Fruit fly (Drosophila melanogaster) whole organism, wandering third instar larva: ENCODE results near the gene BNIP3.

Experiments
- Abd-B ChIP-seq: fragments of >200 bp; optimal IDR thresholded peaks from 2 replicates; lab custom pipeline; 2017; ENCODE audit warnings: missing biosample characterization, missing genetic modification characterization
- CG32264 ChIP-seq: fragments of 200-800 bp; sonication (Bioruptor generic); optimal IDR thresholded peaks from 2 replicates; lab custom pipeline; 2016; ENCODE audit warnings: missing biosample characterization, missing genetic modification characterization
- CG9705 ChIP-seq: fragments of 200-800 bp; sonication (Bioruptor generic); optimal IDR thresholded peaks from 2 replicates; lab custom pipeline; 2018; ENCODE audit warnings: missing biosample characterization, mild to moderate bottlenecking, missing genetic modification characterization
- CrebA ChIP-seq: fragments of 200-800 bp; sonication (Bioruptor generic); optimal IDR thresholded peaks from 2 replicates; lab custom pipeline; 2016; ENCODE audit warnings: missing biosample characterization, mild to moderate bottlenecking, missing genetic modification characterization, borderline replicate concordance
- Dfd ChIP-seq: fragments of >200 bp; optimal IDR thresholded peaks from 2 replicates; lab custom pipeline; 2017; ENCODE audit warnings: missing biosample characterization, missing genetic modification characterization
- Dif ChIP-seq: fragments of 200-275, 200-300 bp; sonication (Bioruptor generic); optimal IDR thresholded peaks from 2 replicates; lab custom pipeline; 2018; ENCODE audit warnings: missing biosample characterization, missing genetic modification characterization; ENCODE audit not compliant: partially characterized antibody
- GATAd ChIP-seq: sonication (Bioruptor generic); optimal IDR thresholded peaks from 2 replicates; lab custom pipeline; 2016; ENCODE audit warnings: missing biosample characterization, missing genetic modification characterization
- HLH106 ChIP-seq: fragments of 200-800 bp; optimal IDR thresholded peaks from 3 replicates; lab custom pipeline; 2019; ENCODE audit warnings: missing biosample characterization, mild to moderate bottlenecking, missing genetic modification characterization, moderate library complexity
- Hnf4 ChIP-seq: fragments of 200-800 bp; sonication (Bioruptor generic); optimal IDR thresholded peaks from 2 replicates; lab custom pipeline; 2016; ENCODE audit warnings: missing biosample characterization, mild to moderate bottlenecking, missing genetic modification characterization
- Hr78 ChIP-seq: fragments of >200 bp; optimal IDR thresholded peaks from 2 replicates; lab custom pipeline; 2017; ENCODE audit warnings: missing biosample characterization, missing genetic modification characterization
- Hr83 ChIP-seq: fragments of 200-300 bp; sonication (Bioruptor generic); optimal IDR thresholded peaks from 2 replicates; lab custom pipeline; 2016; ENCODE audit warnings: missing biosample characterization, mild to moderate bottlenecking, missing genetic modification characterization, moderate library complexity; ENCODE audit not compliant: poor library complexity, severe bottlenecking
- Jra ChIP-seq: sonication (Bioruptor generic); optimal IDR thresholded peaks from 2 replicates; lab custom pipeline; 2016; ENCODE audit warnings: missing biosample characterization, missing genetic modification characterization
- Mio ChIP-seq: sonication (Bioruptor generic); optimal IDR thresholded peaks from 2 replicates; lab custom pipeline; 2016; ENCODE audit warnings: missing biosample characterization, missing genetic modification characterization
- Myc ChIP-seq: fragments of >200 bp; optimal IDR thresholded peaks from 2 replicates; lab custom pipeline; 2017
- N ChIP-seq: fragments of >200 bp; optimal IDR thresholded peaks from 2 replicates; lab custom pipeline; 2018; ENCODE audit warnings: missing biosample characterization, missing external identifiers, missing genetic modification characterization
- OdsH ChIP-seq: fragments of 200-800 bp; sonication (Bioruptor generic); optimal IDR thresholded peaks from 2 replicates; lab custom pipeline; 2016; ENCODE audit warnings: missing biosample characterization, mild to moderate bottlenecking, missing genetic modification characterization
- Rel ChIP-seq, 2 experiments: fragments of 200-800 bp; sonication (Bioruptor generic) in 1 of 2; optimal IDR thresholded peaks; 2 replicates in 1 of 2; 3 replicates in 1 of 2; lab custom pipeline; 2016 to 2019; ENCODE audit warnings: mild to moderate bottlenecking in 2 of 2, missing biosample characterization in 2 of 2, missing genetic modification characterization in 2 of 2, moderate library complexity in 1 of 2
- Sp1 ChIP-seq: fragments of 200-800 bp; sonication (Bioruptor generic); optimal IDR thresholded peaks from 3 replicates; lab custom pipeline; 2019; ENCODE audit warnings: missing biosample characterization, mild to moderate bottlenecking, missing genetic modification characterization, moderate library complexity
- Vsx2 ChIP-seq: fragments of 200-300, 225-300 bp; sonication (Bioruptor generic); optimal IDR thresholded peaks from 2 replicates; lab custom pipeline; 2018; ENCODE audit warnings: missing biosample characterization, missing genetic modification characterization; ENCODE audit not compliant: partially characterized antibody
- br ChIP-seq: fragments of 200-800 bp; sonication (Bioruptor generic); optimal IDR thresholded peaks from 2 replicates; lab custom pipeline; 2016; ENCODE audit warnings: missing biosample characterization, missing genetic modification characterization
- brk ChIP-seq: fragments of 200-800 bp; sonication (Bioruptor generic); optimal IDR thresholded peaks from 2 replicates; lab custom pipeline; 2016; ENCODE audit warnings: missing biosample characterization, mild to moderate bottlenecking, missing genetic modification characterization
- dl ChIP-seq, 2 experiments: fragments of 175-275, 200-275 bp in 1 of 2; fragments of 200-275 bp in 1 of 2; sonication (Bioruptor generic); optimal IDR thresholded peaks; lab custom pipeline; 2018; ENCODE audit warnings: mild to moderate bottlenecking in 2 of 2, missing biosample characterization in 2 of 2, missing genetic modification characterization in 2 of 2, moderate library complexity in 2 of 2; ENCODE audit not compliant: partially characterized antibody in 2 of 2, insufficient read depth in 1 of 2
- dmrt93B ChIP-seq: fragments of 200-800 bp; sonication (Bioruptor generic); optimal IDR thresholded peaks from 2 replicates; lab custom pipeline; 2018; ENCODE audit warnings: missing biosample characterization, mild to moderate bottlenecking, missing genetic modification characterization
- dsf ChIP-seq: sonication (Bioruptor generic); optimal IDR thresholded peaks from 2 replicates; lab custom pipeline; 2016; ENCODE audit warnings: missing biosample characterization, missing genetic modification characterization, borderline replicate concordance
- ey ChIP-seq: fragments of 200-800 bp; sonication (Bioruptor generic); optimal IDR thresholded peaks from 2 replicates; lab custom pipeline; 2016; ENCODE audit warnings: missing biosample characterization, missing genetic modification characterization
- foxo ChIP-seq, 2 experiments: fragments of 200-800 bp; sonication (Bioruptor generic); optimal IDR thresholded peaks; 2 replicates in 1 of 2; 3 replicates in 1 of 2; lab custom pipeline; 2016 to 2017; ENCODE audit warnings: missing biosample characterization in 2 of 2, missing genetic modification characterization in 2 of 2
- fru ChIP-seq: fragments of 200-800 bp; sonication (Bioruptor generic); optimal IDR thresholded peaks from 3 replicates; lab custom pipeline; 2016; ENCODE audit warnings: missing biosample characterization, mild to moderate bottlenecking, missing genetic modification characterization
- h ChIP-seq: fragments of 200-800 bp; sonication (Bioruptor generic); optimal IDR thresholded peaks from 3 replicates; lab custom pipeline; 2016; ENCODE audit warnings: missing biosample characterization, mild to moderate bottlenecking, missing genetic modification characterization
- jim ChIP-seq: fragments of 175-275, 200-325 bp; sonication (Bioruptor generic); optimal IDR thresholded peaks from 2 replicates; lab custom pipeline; 2016; ENCODE audit warnings: missing biosample characterization, mild to moderate bottlenecking, missing genetic modification characterization
- lola ChIP-seq: fragments of >200 bp; optimal IDR thresholded peaks from 2 replicates; lab custom pipeline; 2017; ENCODE audit warnings: missing biosample characterization, missing genetic modification characterization
- pan ChIP-seq: fragments of >200 bp; optimal IDR thresholded peaks from 2 replicates; lab custom pipeline; 2017
- psq ChIP-seq: fragments of 200-800 bp; sonication (Bioruptor generic); optimal IDR thresholded peaks from 3 replicates; lab custom pipeline; 2017; ENCODE audit warnings: missing biosample characterization, mild to moderate bottlenecking, missing genetic modification characterization, moderate library complexity
- rgr ChIP-seq: fragments of 200-800 bp; sonication (Bioruptor generic); optimal IDR thresholded peaks from 3 replicates; lab custom pipeline; 2016; ENCODE audit warnings: missing biosample characterization, mild to moderate bottlenecking, missing genetic modification characterization
- sage ChIP-seq: fragments of 200-800 bp; sonication (Bioruptor generic); optimal IDR thresholded peaks from 2 replicates; lab custom pipeline; 2016; ENCODE audit warnings: missing biosample characterization, mild to moderate bottlenecking, missing genetic modification characterization
- sv ChIP-seq: fragments of 200-800 bp; sonication (Bioruptor generic); optimal IDR thresholded peaks from 3 replicates; lab custom pipeline; 2016; ENCODE audit warnings: missing biosample characterization, missing genetic modification characterization
- tai ChIP-seq: sonication (Bioruptor generic); optimal IDR thresholded peaks from 2 replicates; lab custom pipeline; 2016; ENCODE audit warnings: missing biosample characterization, missing genetic modification characterization
- usp ChIP-seq: fragments of >200 bp; optimal IDR thresholded peaks from 2 replicates; lab custom pipeline; 2017; ENCODE audit warnings: missing biosample characterization, missing genetic modification characterization
- woc ChIP-seq: sonication (Bioruptor generic); optimal IDR thresholded peaks from 2 replicates; lab custom pipeline; 2016; ENCODE audit warnings: missing biosample characterization, mild to moderate bottlenecking, missing genetic modification characterization

BNIP3 gene

dm6 chr3L:20474197-20474788 lies 44.9 kb downstream of the BNIP3 start, which contains the start of gene isoQC:
TSS of gene isoQC (plus strand) at chr3L:20474466.
- TF ChIP-seq sv (GFP tag; lab: Kevin White, UChicago): no peak

- TF ChIP-seq OdsH (GFP tag; lab: Kevin White, UChicago) (peak; percentile 18), Hnf4 (GFP tag; lab: Kevin White, UChicago) (peak; percentile 47), h (peak; percentile 71), HLH106 (peak; percentile 83), dl (GFP tag; optimal IDR thresholded peaks at IDR 0.05; lab: Kevin White, UChicago; ENCODE audit: insufficient read depth in 1 of 2, partially characterized antibody in 2 of 2) (no peak), CG32264 (GFP tag; lab: Kevin White, UChicago) (no peak), Rel (GFP tag; optimal IDR thresholded peaks at IDR 0.05; lab: Kevin White, UChicago) (no peak), Rel (tag; optimal IDR thresholded peaks at IDR 0.05; lab: Kevin White, UChicago) (peak; percentile 66), dsf (no peak), tai (peak; percentile 69), CrebA (GFP tag; lab: Kevin White, UChicago) (peak; percentile 38), CG9705 (GFP tag; lab: Kevin White, UChicago) (peak; percentile 39), fru (GFP tag; lab: Kevin White, UChicago) (no peak), N (no peak), Abd-B (GFP tag; lab: Kevin White, UChicago) (no peak), ey (GFP tag; lab: Kevin White, UChicago) (peak; percentile 13), Hr83 (GFP tag; lab: Kevin White, UChicago) (peak; percentile 38), Mio (GFP tag; lab: Kevin White, UChicago) (no peak), pan (no peak), Jra (GFP tag; lab: Kevin White, UChicago) (peak; percentile 12), Vsx2 (GFP tag; lab: Kevin White, UChicago) (no peak), Sp1 (GFP tag; lab: Kevin White, UChicago) (peak; percentile 66), rgr (GFP tag; lab: Kevin White, UChicago) (peak; percentile 49), sage (GFP tag; lab: Kevin White, UChicago) (peak; percentile 29), dmrt93B (peak; percentile 47), Hr78 (GFP tag; lab: Kevin White, UChicago) (no peak), psq (peak; percentile 91), Myc (lab: Kevin White, UChicago) (no peak), Dfd (GFP tag; lab: Kevin White, UChicago) (no peak), GATAd (peak; percentile 32), woc (GFP tag; lab: Kevin White, UChicago) (peak; percentile 33), sv (GFP tag; lab: Kevin White, UChicago) (no peak), usp (GFP tag; lab: Kevin White, UChicago) (no peak), foxo (GFP tag; optimal IDR thresholded peaks at IDR 0.05; lab: Kevin White, UChicago) (peak in 1 of 2 experiments; percentile 71), jim (GFP tag; lab: Kevin White, UChicago) (no peak), Dif (no peak), br (GFP tag; lab: Kevin White, UChicago) (no peak), lola (GFP tag; lab: Kevin White, UChicago) (no peak), brk (GFP tag; lab: Kevin White, UChicago) (peak; percentile 57)
These were observed 46.0 kb downstream of the BNIP3 start, which contains the start of the genes CG32428 and CG5969 for dm6 chr3L:20473021-20473799. TSS of gene CG32428 (minus strand) at chr3L:20473723. TSS of gene CG5969 (plus strand) at chr3L:20473783.
